Worm (Caenorhabditis elegans): ENCODE results near the gene T25G12.13.

The T25G12.13 gene

ce11 chrX:17243053-17243452 lies at the start of gene T25G12.13:
T25G12.13 (plus strand) TSS chrX:17243353.
- no peak for TF ChIP-seq mes-2 (tag; optimal IDR thresholded peaks at IDR 0.05; ENCODE audit: poor library complexity, severe bottlenecking)
- TF ChIP-seq nhr-28 (tag; optimal IDR thresholded peaks at IDR 0.05), result peak; percentile 39

ce11 chrX:17195080-17195479 lies 48.1 kb upstream of the T25G12.13 start, which contains the start of gene B0302.5:
B0302.5 (minus strand) TSS chrX:17195137.
- TF ChIP-seq dmd-6 (GFP tag; IDR thresholded peaks at IDR 0.05) (peak; percentile 61; the same call in 1 of the 2 replicates), hlh-11 (tag; optimal IDR thresholded peaks at IDR 0.05) (peak; percentile 56), nhr-28 (tag; optimal IDR thresholded peaks at IDR 0.05) (peak; percentile 52), ceh-62 (tag; optimal IDR thresholded peaks at IDR 0.05) (no peak), hmg-1.1 (GFP tag; IDR thresholded peaks at IDR 0.05) (no peak), egl-27 (tag; optimal IDR thresholded peaks at IDR 0.05) (no peak), dve-1 (tag; optimal IDR thresholded peaks at IDR 0.05; ENCODE audit: insufficient read depth) (peak; percentile 19), nhr-41 (GFP tag; IDR thresholded peaks at IDR 0.05) (0 out of 2 replicates have a peak, but pooled peaks have one; percentile 31), daf-16 (GFP tag; optimal IDR thresholded peaks at IDR 0.05) (no peak), daf-16 (tag; optimal IDR thresholded peaks at IDR 0.05) (peak; percentile 73), nhr-42 (GFP tag; IDR thresholded peaks at IDR 0.05) (0 out of 2 replicates have a peak, but pooled peaks have one; percentile 12), pqm-1 (tag; optimal IDR thresholded peaks at IDR 0.05) (peak; percentile 84), aha-1 (tag) (no peak), nhr-6 (tag; optimal IDR thresholded peaks at IDR 0.05) (peak; percentile 9), jun-1 (tag; optimal IDR thresholded peaks at IDR 0.05) (no peak)

ce11 chrX:17197824-17198223 lies 45.3 kb upstream of the T25G12.13 start:
- TF ChIP-seq F26F4.8 (GFP tag; conservative IDR thresholded peaks at IDR 0.05) (no peak), pqm-1 (tag; optimal IDR thresholded peaks at IDR 0.05) (peak; percentile 21), lir-3 (tag; optimal IDR thresholded peaks at IDR 0.05) (no peak), unc-39 (tag; optimal IDR thresholded peaks at IDR 0.05) (no peak), F49E8.2 (tag; optimal IDR thresholded peaks at IDR 0.05; ENCODE audit: borderline replicate concordance) (no peak), aha-1 (tag) (peak; percentile 56), hlh-11 (tag; optimal IDR thresholded peaks at IDR 0.05) (peak; percentile 89), dmd-6 (GFP tag; IDR thresholded peaks at IDR 0.05) (peak; percentile 88), daf-16 (GFP tag; optimal IDR thresholded peaks at IDR 0.05) (no peak), daf-16 (tag; optimal IDR thresholded peaks at IDR 0.05) (peak; percentile 68), mep-1 (tag; optimal IDR thresholded peaks at IDR 0.05) (peak; percentile 18), hlh-30 (tag; optimal IDR thresholded peaks at IDR 0.05; ENCODE audit: insufficient read depth) (peak; percentile 34), ceh-28 (tag; optimal IDR thresholded peaks at IDR 0.05) (no peak), dve-1 (tag; optimal IDR thresholded peaks at IDR 0.05; ENCODE audit: insufficient read depth) (peak; percentile 57), snpc-1.2 (GFP tag; IDR thresholded peaks at IDR 0.05) (no peak), egl-43 (GFP tag; IDR thresholded peaks at IDR 0.05) (no peak), arid-1 (GFP tag; conservative IDR thresholded peaks at IDR 0.05) (0 out of 2 replicates have a peak, but pooled peaks have one; percentile 8), zip-2 (tag; optimal IDR thresholded peaks at IDR 0.05) (no peak), mxl-3 (GFP tag; optimal IDR thresholded peaks at IDR 0.05) (peak; percentile 73), ZK546.5 (tag; optimal IDR thresholded peaks at IDR 0.05) (no peak), mdl-1 (tag; optimal IDR thresholded peaks at IDR 0.05) (peak in 1 of 2 experiments; percentile 37), nhr-28 (tag; optimal IDR thresholded peaks at IDR 0.05) (peak; percentile 68), T26A8.4 (GFP tag; IDR thresholded peaks at IDR 0.05) (0 out of 2 replicates have a peak, but pooled peaks have one; percentile 11), nhr-77 (tag; optimal IDR thresholded peaks at IDR 0.05) (peak; percentile 0), mdt-29 (GFP tag; IDR thresholded peaks at IDR 0.05) (no peak)

ce11 chrX:17203399-17203798 lies 39.8 kb upstream of the T25G12.13 start:
- peak in 1 of 2 experiments; percentile 94 for TF ChIP-seq unc-62 (GFP tag; optimal IDR thresholded peaks at IDR 0.05 in 1 of 2)
- TF ChIP-seq unc-62 (tag; optimal IDR thresholded peaks at IDR 0.05), result no peak
- TF ChIP-seq fkh-10 (GFP tag; optimal IDR thresholded peaks at IDR 0.05), result no peak
- TF ChIP-seq lir-3 (tag; optimal IDR thresholded peaks at IDR 0.05), result no peak
- no peak for TF ChIP-seq nhr-48 (tag; optimal IDR thresholded peaks at IDR 0.05)
- no peak for TF ChIP-seq unc-130 (GFP tag; optimal IDR thresholded peaks at IDR 0.05)

All from whole organism, L4 larva.